Worm (Caenorhabditis elegans) whole organism, L4 larva: Measurements from ENCODE around the gene F07A11.4.
A peak's percentile ranks its signal among the peaks of the same experiment; 100 is the strongest.

Experiments used
- F10B5.3 ChIP-seq: sonication (generic microtip); optimal IDR thresholded peaks from 2 replicates; lab custom pipeline; 2016; ENCODE audit warnings: mild to moderate bottlenecking, missing genetic modification characterization, missing compliant biosample characterization
- F26F4.8 ChIP-seq: fragments of 200-800 bp; sonication (Bioruptor generic); conservative IDR thresholded peaks from 2 replicates; pipeline ENCODE4 v1.3.6; 2022; ENCODE audit warnings: missing genetic modification characterization, missing compliant biosample characterization
- F37D6.2 ChIP-seq: sonication (generic microtip); optimal IDR thresholded peaks from 2 replicates; lab custom pipeline; 2016; ENCODE audit warnings: mild to moderate bottlenecking, missing genetic modification characterization, missing compliant biosample characterization
- F44E2.7 ChIP-seq: fragments of 200-800 bp; sonication (Bioruptor generic); IDR thresholded peaks from 2 replicates; pipeline ENCODE4 v2.1.2; 2022; ENCODE audit warnings: missing genetic modification characterization, missing compliant biosample characterization
- T20F7.1 ChIP-seq: fragments of 200-800 bp; sonication (Bioruptor generic); optimal IDR thresholded peaks from 2 replicates; lab custom pipeline; 2018; ENCODE audit warnings: mild to moderate bottlenecking, missing genetic modification characterization, missing compliant biosample characterization
- T26A8.4 ChIP-seq: fragments of 200-800 bp; sonication (Bioruptor generic); IDR thresholded peaks from 2 replicates; pipeline ENCODE4 v1.3.6; 2022; ENCODE audit warnings: missing genetic modification characterization, missing compliant biosample characterization
- Y75B8A.6 ChIP-seq: fragments of 200-800 bp; sonication (Bioruptor generic); IDR thresholded peaks from 2 replicates; pipeline ENCODE4 v1.3.6; 2022; ENCODE audit warnings: missing genetic modification reagents, missing genetic modification characterization, missing compliant biosample characterization
- ZK337.2 ChIP-seq: fragments of 200-800 bp; sonication (Bioruptor generic); IDR thresholded peaks from 2 replicates; pipeline ENCODE4 v1.3.6; 2022; ENCODE audit warnings: missing genetic modification reagents, missing genetic modification characterization, missing compliant biosample characterization
- ZK546.5 ChIP-seq, 2 experiments: sonication (generic microtip); optimal IDR thresholded peaks; 2 replicates each; lab custom pipeline; 2017; ENCODE audit warnings: missing biosample characterization in 2 of 2, missing genetic modification characterization in 2 of 2
- aly-2 ChIP-seq: sonication (generic microtip); optimal IDR thresholded peaks from 2 replicates; lab custom pipeline; 2018; ENCODE audit warnings: missing biosample characterization, missing genetic modification characterization
- ama-1 ChIP-seq: fragments of 150-350 bp; optimal IDR thresholded peaks from 2 replicates; lab custom pipeline; 2014; ENCODE audit warnings: inconsistent platforms, mixed read lengths
- arid-1 ChIP-seq: fragments of 200-800 bp; sonication (Bioruptor generic); conservative IDR thresholded peaks from 2 replicates; pipeline ENCODE4 v1.3.6; 2022; ENCODE audit warnings: missing genetic modification reagents, missing genetic modification characterization, missing compliant biosample characterization
- ceh-28 ChIP-seq: fragments of 150-350 bp; optimal IDR thresholded peaks from 2 replicates; lab custom pipeline; 2014; ENCODE audit warnings: missing biosample characterization, missing genetic modification reagents, missing genetic modification characterization
- ceh-32 ChIP-seq: sonication (generic microtip); optimal IDR thresholded peaks from 2 replicates; lab custom pipeline; 2016; ENCODE audit warnings: mild to moderate bottlenecking, missing genetic modification characterization, missing compliant biosample characterization; ENCODE audit not compliant: poor library complexity
- ceh-44 ChIP-seq: fragments of 200-800 bp; sonication (Bioruptor generic); IDR thresholded peaks from 2 replicates; pipeline ENCODE4 v1.3.6; 2022; ENCODE audit warnings: missing genetic modification reagents, missing genetic modification characterization, missing compliant biosample characterization
- ceh-62 ChIP-seq: sonication (generic microtip); optimal IDR thresholded peaks from 2 replicates; lab custom pipeline; 2017; ENCODE audit warnings: missing biosample characterization, missing genetic modification characterization
- ceh-82 ChIP-seq: sonication (generic microtip); optimal IDR thresholded peaks from 2 replicates; lab custom pipeline; 2017; ENCODE audit warnings: missing biosample characterization, missing genetic modification characterization
- cey-2 ChIP-seq: sonication (generic microtip); optimal IDR thresholded peaks from 3 replicates; lab custom pipeline; 2017; ENCODE audit warnings: missing genetic modification characterization, mild to moderate bottlenecking, missing compliant biosample characterization, antibody characterized with exemption, borderline replicate concordance; ENCODE audit not compliant: insufficient read depth
- dve-1 ChIP-seq: sonication (generic microtip); optimal IDR thresholded peaks from 2 replicates; lab custom pipeline; 2017; ENCODE audit warnings: antibody characterized with exemption, mild to moderate bottlenecking, missing genetic modification characterization, missing compliant biosample characterization; ENCODE audit not compliant: insufficient read depth
- egl-27 ChIP-seq: sonication (generic microtip); optimal IDR thresholded peaks from 3 replicates; lab custom pipeline; 2017; ENCODE audit warnings: missing biosample characterization, missing genetic modification reagents, missing genetic modification characterization
- egl-43 ChIP-seq: fragments of 200-800 bp; sonication (Bioruptor generic); IDR thresholded peaks from 2 replicates; pipeline ENCODE4 v1.3.6; 2022; ENCODE audit warnings: missing genetic modification reagents, missing genetic modification characterization, missing compliant biosample characterization
- fkh-10 ChIP-seq: fragments of 150-350 bp; optimal IDR thresholded peaks from 2 replicates; lab custom pipeline; 2014; ENCODE audit warnings: missing biosample characterization, missing genetic modification reagents, missing genetic modification characterization
- hif-1 ChIP-seq, 2 experiments: sonication (generic microtip); optimal IDR thresholded peaks; 2 replicates each; lab custom pipeline; 2016 to 2017; ENCODE audit warnings: missing compliant biosample characterization in 2 of 2, missing genetic modification characterization in 2 of 2, missing genetic modification reagents in 2 of 2, missing genotype in 2 of 2, mild to moderate bottlenecking in 1 of 2
- hlh-11 ChIP-seq: fragments of 200-800 bp; sonication (Bioruptor generic); optimal IDR thresholded peaks from 2 replicates; lab custom pipeline; 2018; ENCODE audit warnings: mild to moderate bottlenecking, missing genetic modification characterization, missing compliant biosample characterization
- hlh-30 ChIP-seq: sonication (generic microtip); optimal IDR thresholded peaks from 2 replicates; lab custom pipeline; 2017; ENCODE audit warnings: antibody characterized with exemption, mild to moderate bottlenecking, missing genetic modification characterization, missing compliant biosample characterization; ENCODE audit not compliant: insufficient read depth
- jun-1 ChIP-seq: fragments of 150-350 bp; optimal IDR thresholded peaks from 2 replicates; lab custom pipeline; 2014; ENCODE audit warnings: missing biosample characterization, missing genetic modification reagents, missing genetic modification characterization
- lim-7 ChIP-seq: fragments of 200-800 bp; sonication (Bioruptor generic); IDR thresholded peaks from 2 replicates; pipeline ENCODE4 v1.3.6; 2022; ENCODE audit warnings: missing genetic modification characterization, missing compliant biosample characterization
- lin-13 ChIP-seq: fragments of 150-350 bp; optimal IDR thresholded peaks from 2 replicates; lab custom pipeline; 2014; ENCODE audit warnings: missing biosample characterization, missing genetic modification reagents, missing genetic modification characterization
- lin-39 ChIP-seq: fragments of 150-350 bp; optimal IDR thresholded peaks from 2 replicates; lab custom pipeline; 2014; ENCODE audit warnings: missing biosample characterization, missing genetic modification reagents, missing genetic modification characterization
- lir-3 ChIP-seq: sonication (generic microtip); optimal IDR thresholded peaks from 2 replicates; lab custom pipeline; 2016; ENCODE audit warnings: mild to moderate bottlenecking, missing genetic modification characterization, missing compliant biosample characterization
- madf-5 ChIP-seq, 2 experiments: fragments of 200-800 bp; sonication (Bioruptor generic); IDR thresholded peaks; 2 replicates each; pipeline ENCODE4 v1.3.6; 2022; ENCODE audit warnings: missing compliant biosample characterization in 2 of 2, missing genetic modification characterization in 2 of 2
- mep-1 ChIP-seq: fragments of 150-350 bp; sonication (generic microtip); optimal IDR thresholded peaks from 3 replicates; lab custom pipeline; 2014; ENCODE audit warnings: missing biosample characterization, missing genetic modification characterization
- mes-2 ChIP-seq: sonication (generic microtip); optimal IDR thresholded peaks from 2 replicates; lab custom pipeline; 2016; ENCODE audit warnings: missing genotype, mild to moderate bottlenecking, missing genetic modification characterization, missing compliant biosample characterization; ENCODE audit not compliant: poor library complexity, severe bottlenecking
- mxl-3 ChIP-seq: fragments of 200-800 bp; sonication (Bioruptor generic); optimal IDR thresholded peaks from 2 replicates; lab custom pipeline; 2018; ENCODE audit warnings: mild to moderate bottlenecking, missing genetic modification characterization, missing compliant biosample characterization
- nhr-10 ChIP-seq: fragments of 150-350 bp; optimal IDR thresholded peaks from 2 replicates; lab custom pipeline; 2014; ENCODE audit warnings: missing biosample characterization, missing genetic modification characterization
- nhr-11 ChIP-seq: fragments of 150-350 bp; optimal IDR thresholded peaks from 2 replicates; lab custom pipeline; 2014; ENCODE audit warnings: missing biosample characterization, missing genetic modification characterization
- nhr-237 ChIP-seq: sonication (generic microtip); optimal IDR thresholded peaks from 2 replicates; lab custom pipeline; 2017; ENCODE audit warnings: missing biosample characterization, missing genetic modification characterization
- nhr-25 ChIP-seq: sonication (generic microtip); optimal IDR thresholded peaks from 2 replicates; lab custom pipeline; 2017; ENCODE audit warnings: missing genetic modification characterization, mild to moderate bottlenecking, missing compliant biosample characterization, antibody characterized with exemption, moderate library complexity, borderline replicate concordance; ENCODE audit not compliant: insufficient read depth
- nhr-41 ChIP-seq: fragments of 200-800 bp; sonication (Bioruptor generic); IDR thresholded peaks from 2 replicates; pipeline ENCODE4 v1.3.6; 2022; ENCODE audit warnings: missing genetic modification reagents, missing genetic modification characterization, missing compliant biosample characterization
- nhr-48 ChIP-seq: sonication (generic microtip); optimal IDR thresholded peaks from 2 replicates; lab custom pipeline; 2016; ENCODE audit warnings: mild to moderate bottlenecking, missing genetic modification characterization, missing compliant biosample characterization
- pha-4 ChIP-seq, 2 experiments: fragments of 150-350 bp in 1 of 2; fragments of 200-800 bp in 1 of 2; sonication (Bioruptor generic) in 1 of 2; IDR thresholded peaks in 1 of 2; optimal IDR thresholded peaks in 1 of 2; 2 replicates each; pipeline versions ENCODE4 v1.3.6 to Lab custom; 2014 to 2022; ENCODE audit warnings: missing genetic modification characterization in 2 of 2, missing genetic modification reagents in 2 of 2, missing biosample characterization in 1 of 2, missing compliant biosample characterization in 1 of 2
- php-3 ChIP-seq: fragments of 200-800 bp; sonication (Bioruptor generic); IDR thresholded peaks from 2 replicates; pipeline ENCODE4 v1.3.6; 2022; ENCODE audit warnings: missing genetic modification reagents, missing genetic modification characterization, missing compliant biosample characterization
- set-16 ChIP-seq: fragments of 200-800 bp; sonication (Bioruptor generic); IDR thresholded peaks from 2 replicates; pipeline ENCODE4 v1.3.6; 2022; ENCODE audit warnings: missing genetic modification reagents, missing genetic modification characterization, missing compliant biosample characterization
- snpc-4 ChIP-seq: fragments of 150-350 bp; optimal IDR thresholded peaks from 2 replicates; lab custom pipeline; 2014; ENCODE audit warnings: missing biosample characterization, missing genetic modification characterization
- spr-1 ChIP-seq: sonication (generic microtip); optimal IDR thresholded peaks from 2 replicates; lab custom pipeline; 2016; ENCODE audit warnings: mild to moderate bottlenecking, missing genetic modification characterization, missing compliant biosample characterization
- unc-62 ChIP-seq, 3 experiments: fragments of 150-350 bp in 1 of 3; sonication (generic microtip); optimal IDR thresholded peaks in 2 of 3; peaks in 1 of 3; 1 replicate in 1 of 3; 2 replicates in 2 of 3; lab custom pipeline; 2014 to 2017; ENCODE audit warnings: missing biosample characterization in 3 of 3, missing genetic modification characterization in 3 of 3, missing genetic modification reagents in 3 of 3, missing genotype in 1 of 3
- vab-7 ChIP-seq: fragments of 200-800 bp; sonication (Bioruptor generic); IDR thresholded peaks from 2 replicates; pipeline ENCODE4 v1.3.6; 2022; ENCODE audit warnings: missing genetic modification reagents, missing genetic modification characterization, missing compliant biosample characterization
- zfp-2 ChIP-seq: sonication (generic microtip); optimal IDR thresholded peaks from 2 replicates; lab custom pipeline; 2016; ENCODE audit warnings: mild to moderate bottlenecking, missing genetic modification characterization, missing compliant biosample characterization
- zfp-3 ChIP-seq: fragments of 200-800 bp; sonication (Bioruptor generic); conservative IDR thresholded peaks from 2 replicates; pipeline ENCODE4 v1.3.6; 2022; ENCODE audit warnings: missing genetic modification reagents, missing genetic modification characterization, missing compliant biosample characterization
- zip-11 ChIP-seq: fragments of 200-800 bp; sonication (Bioruptor generic); IDR thresholded peaks from 2 replicates; pipeline ENCODE4 v1.3.6; 2022; ENCODE audit warnings: missing genetic modification characterization, missing compliant biosample characterization

F07A11.4 gene

DNA sequence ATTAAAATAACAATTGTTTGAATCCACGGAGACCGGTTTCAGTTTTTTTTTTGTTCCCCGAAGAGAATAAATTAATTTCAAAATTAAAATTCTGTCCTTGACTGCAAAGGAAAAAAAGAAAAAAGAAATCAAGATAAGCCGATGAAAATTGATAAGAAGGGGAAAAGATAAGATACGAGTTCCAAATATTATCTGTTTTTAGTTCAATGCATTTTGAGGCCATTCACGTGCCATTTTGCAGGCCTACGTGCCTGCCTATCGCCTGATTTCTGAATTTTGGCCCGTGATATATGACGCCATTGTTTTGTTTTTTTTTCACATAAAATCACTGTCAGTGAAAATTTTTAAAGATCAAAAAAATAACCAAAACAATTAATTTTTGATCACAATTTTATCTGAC is 10.7 kb downstream of the F07A11.4 start (continued):
- TF ChIP-seq F26F4.8 (no peak), mxl-3 (GFP tag; lab: Kevin White, UChicago) (no peak), ZK546.5 (tag; optimal IDR thresholded peaks at IDR 0.05; lab: Kevin White, UChicago) (no peak), ceh-32 (tag; lab: Kevin White, UChicago) (no peak), zfp-3 (GFP tag; lab: Robert Waterston, UW) (no peak), madf-5 (GFP tag; IDR thresholded peaks at IDR 0.05; lab: Robert Waterston, UW) (no peak), cey-2 (tag; lab: Kevin White, UChicago) (no peak), ceh-44 (GFP tag; lab: Robert Waterston, UW) (no peak), zfp-2 (tag; lab: Kevin White, UChicago) (no peak), F44E2.7 (GFP tag; lab: Robert Waterston, UW) (no peak), F10B5.3 (tag; lab: Kevin White, UChicago) (no peak), nhr-10 (no peak), ceh-62 (tag; lab: Kevin White, UChicago) (no peak), fkh-10 (GFP tag; lab: Kevin White, UChicago) (no peak), F37D6.2 (tag; lab: Kevin White, UChicago) (no peak), ceh-28 (tag; lab: Kevin White, UChicago) (no peak), nhr-41 (GFP tag; lab: Robert Waterston, UW) (no peak), jun-1 (tag; lab: Kevin White, UChicago) (no peak), vab-7 (GFP tag; lab: Robert Waterston, UW) (no peak), nhr-48 (tag; lab: Kevin White, UChicago) (no peak), php-3 (no peak), lim-7 (GFP tag; lab: Robert Waterston, UW) (no peak), ceh-82 (no peak), ZK337.2 (GFP tag; lab: Robert Waterston, UW) (no peak), nhr-237 (tag; lab: Kevin White, UChicago) (no peak), nhr-25 (tag; lab: Kevin White, UChicago) (no peak), hif-1 (tag; optimal IDR thresholded peaks at IDR 0.05; lab: Kevin White, UChicago) (no peak), set-16 (GFP tag; lab: Robert Waterston, UW) (no peak), ama-1 (lab: Kevin White, UChicago) (no peak), T20F7.1 (GFP tag; lab: Kevin White, UChicago) (no peak), lir-3 (tag; lab: Kevin White, UChicago) (no peak), Y75B8A.6 (GFP tag; lab: Robert Waterston, UW) (no peak), lin-39 (no peak), egl-27 (tag; lab: Kevin White, UChicago) (no peak), pha-4 (GFP tag; IDR thresholded peaks at IDR 0.05; lab: Robert Waterston, UW) (no peak), pha-4 (tag; optimal IDR thresholded peaks at IDR 0.05; lab: Kevin White, UChicago) (no peak), nhr-11 (tag; lab: Kevin White, UChicago) (no peak), mes-2 (no peak), aly-2 (tag; lab: Kevin White, UChicago) (no peak), T26A8.4 (GFP tag; lab: Robert Waterston, UW) (no peak), hlh-30 (tag; lab: Kevin White, UChicago) (peak; percentile 78), zip-11 (no peak), spr-1 (tag; lab: Kevin White, UChicago) (no peak), arid-1 (GFP tag; lab: Robert Waterston, UW) (no peak), snpc-4 (tag; lab: Kevin White, UChicago) (no peak), mep-1 (tag; lab: Kevin White, UChicago) (peak; percentile 24), lin-13 (GFP tag; lab: Kevin White, UChicago) (no peak), dve-1 (peak; percentile 52), egl-43 (no peak), unc-62 (GFP tag; optimal IDR thresholded peaks at IDR 0.05 in 1 of 2; lab: Kevin White, UChicago) (no peak), unc-62 (tag; optimal IDR thresholded peaks at IDR 0.05; lab: Kevin White, UChicago) (no peak), hlh-11 (tag; lab: Kevin White, UChicago) (peak; percentile 57)
